Worm (Caenorhabditis elegans) whole organism, L4/young adult: ENCODE measurements around the gene F58B3.6.

Source experiments
- W03F9.2 ChIP-seq: fragments of 150-350 bp; optimal IDR thresholded peaks from 2 replicates; lab custom pipeline; 2014; ENCODE audit warnings: missing biosample characterization, missing genetic modification characterization
- dao-5 ChIP-seq: sonication (generic microtip); optimal IDR thresholded peaks from 2 replicates; lab custom pipeline; 2016; ENCODE audit warnings: missing genotype, missing genetic modification characterization, moderate library complexity, missing compliant biosample characterization
- him-1 ChIP-seq: sonication (generic microtip); optimal IDR thresholded peaks from 2 replicates; lab custom pipeline; 2016; ENCODE audit warnings: missing genotype, missing genetic modification reagents, missing genetic modification characterization, missing compliant biosample characterization

F58B3.6 gene

ce11 chrIV:11623060-11623459, 13.4 kb upstream of the F58B3.6 start, which contains the start of gene lys-4:
Gene lys-4 (minus strand): TSS chrIV:11623174.
- no peak for TF ChIP-seq W03F9.2 (tag; lab: Kevin White, UChicago)
- no peak for TF ChIP-seq dao-5
- no peak for TF ChIP-seq him-1 (tag; lab: Kevin White, UChicago)

- TF ChIP-seq him-1 (tag; lab: Kevin White, UChicago) = no peak
- TF ChIP-seq dao-5 = no peak
- no peak for TF ChIP-seq W03F9.2 (tag; lab: Kevin White, UChicago)
These were observed 12.6 kb upstream of the F58B3.6 start for ce11 chrIV:11623759-11624287.

- TF ChIP-seq W03F9.2 (tag; lab: Kevin White, UChicago) (no peak), him-1 (tag; lab: Kevin White, UChicago) (no peak), dao-5 (no peak)
These were observed 11.0 kb upstream of the F58B3.6 start, which contains the start of gene lys-5 for ce11 chrIV:11625482-11625881. Gene lys-5 (minus strand): TSS chrIV:11625582.

DNA sequence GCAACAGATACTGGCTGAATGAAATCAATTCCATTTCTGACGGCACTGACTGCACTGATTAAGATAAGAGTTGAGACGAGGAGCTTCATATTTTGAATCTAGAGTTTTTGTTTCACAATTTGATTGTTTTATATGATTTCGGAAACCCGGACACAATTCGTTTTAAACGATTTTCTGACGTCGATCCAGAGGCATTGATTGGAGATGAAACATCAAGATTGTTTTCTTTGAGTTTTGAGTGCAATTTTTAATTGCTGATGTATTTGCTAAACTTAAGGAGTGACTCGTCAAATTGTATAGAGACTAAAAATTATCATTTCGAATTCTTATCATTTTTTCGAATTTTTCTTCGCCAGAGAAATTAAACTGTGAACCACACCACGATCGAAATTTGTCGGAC, 8.6 kb upstream of the F58B3.6 start, which contains the start of gene lys-6:
TSS of gene lys-6 (minus strand) at position 101 of the 400 bp plus-strand sequence.
- no peak for TF ChIP-seq W03F9.2 (tag; lab: Kevin White, UChicago)
- no peak for TF ChIP-seq him-1 (tag; lab: Kevin White, UChicago)
- TF ChIP-seq dao-5 = no peak

DNA sequence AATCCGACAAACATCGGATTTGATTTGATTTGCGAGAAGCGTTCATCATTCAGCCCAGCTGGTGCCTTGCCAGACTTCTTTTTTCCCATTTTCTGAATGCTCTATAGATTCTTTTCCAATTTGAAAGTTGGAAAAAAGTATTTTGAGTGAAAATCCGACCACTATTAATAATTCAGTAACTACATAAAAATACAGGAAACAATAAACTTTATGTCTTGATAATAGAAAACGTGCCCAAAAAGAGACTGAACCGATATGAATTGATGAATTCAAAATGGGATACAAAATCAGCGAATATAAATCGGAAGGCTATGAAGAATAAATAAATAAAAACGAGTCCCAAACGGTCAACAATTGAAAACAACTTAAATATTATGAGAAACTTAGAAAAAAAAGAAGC, 4.7 kb upstream of the F58B3.6 start, which contains the start of gene F58B3.4:
TSS of gene F58B3.4 (minus strand) at position 101 of the 400 bp plus-strand sequence.
- TF ChIP-seq W03F9.2 (tag; lab: Kevin White, UChicago) (no peak), him-1 (tag; lab: Kevin White, UChicago) (no peak), dao-5 (no peak)

ce11 chrIV:11635437-11636408, 725 bp upstream of the F58B3.6 start, which contains the start of gene mars-1:
Gene mars-1 (minus strand): TSS chrIV:11635487.
- TF ChIP-seq dao-5 = no peak
- peak; percentile 66 for TF ChIP-seq W03F9.2 (tag; lab: Kevin White, UChicago)

DNA sequence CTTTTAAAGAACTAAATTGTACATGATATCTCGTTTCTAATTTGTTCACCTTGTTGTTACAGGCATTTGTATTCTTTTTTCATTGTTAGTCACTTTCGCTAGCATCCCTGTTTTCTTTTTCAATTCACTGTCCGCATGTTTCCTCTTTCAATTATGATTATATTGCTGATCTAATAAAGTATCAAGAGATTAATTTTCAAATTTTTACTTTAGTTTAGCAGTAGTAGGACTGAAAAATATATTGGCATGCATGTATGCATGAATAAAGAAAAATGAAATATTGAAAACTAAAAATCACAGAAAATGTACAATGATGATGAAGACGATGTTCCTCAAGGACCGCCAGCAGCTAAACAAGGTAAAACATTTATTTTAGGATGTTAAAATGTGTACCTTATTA, 1.6 kb downstream of the F58B3.6 start, which contains the start of gene rbm-17:
TSS of gene rbm-17 (plus strand) at position 301 of the 400 bp plus-strand sequence.
- no peak for TF ChIP-seq dao-5
- TF ChIP-seq W03F9.2 (tag; lab: Kevin White, UChicago) = no peak
- no peak for TF ChIP-seq him-1 (tag; lab: Kevin White, UChicago)

DNA sequence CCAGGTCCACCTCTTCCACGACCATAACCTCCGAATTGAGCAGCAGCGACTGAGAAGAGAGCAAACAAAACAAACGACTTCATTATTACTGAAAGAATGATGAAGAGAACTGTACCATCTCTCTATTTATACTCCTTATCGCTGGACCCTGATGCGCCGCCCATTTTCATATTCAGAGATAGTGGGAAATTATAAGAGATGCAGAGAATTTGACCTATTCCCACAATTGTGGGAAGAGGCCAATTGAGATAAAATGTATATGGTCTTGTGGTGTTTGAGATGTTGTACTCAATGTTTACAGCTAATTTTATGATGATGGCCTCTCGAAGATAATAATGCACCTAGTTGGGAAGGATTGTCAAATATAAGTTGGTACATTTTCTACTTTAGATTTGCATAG, 4.5 kb downstream of the F58B3.6 start, which contains the start of gene ttr-50:
TSS of gene ttr-50 (minus strand) at position 101 of the 400 bp plus-strand sequence.
- TF ChIP-seq W03F9.2 (tag; lab: Kevin White, UChicago) (no peak), him-1 (tag; lab: Kevin White, UChicago) (no peak), dao-5 (no peak)

DNA sequence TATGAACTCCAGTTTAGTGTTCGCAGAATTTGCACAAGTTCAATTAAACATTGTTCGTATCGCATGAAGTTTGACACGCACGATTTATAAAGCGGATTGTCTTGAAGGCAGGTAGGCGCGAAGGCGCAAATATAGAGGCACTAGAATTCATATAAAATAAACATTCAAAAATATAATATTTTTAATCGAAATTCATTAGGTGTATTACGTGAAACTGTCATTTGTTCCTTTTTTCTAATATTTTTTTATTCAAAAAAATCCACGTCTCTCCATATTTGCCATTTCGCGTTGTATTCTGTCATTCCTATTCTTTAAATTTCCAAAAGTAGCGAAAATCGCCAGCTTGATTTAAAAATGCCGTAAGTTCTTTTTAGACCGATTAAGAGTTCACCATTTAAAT, 5.4 kb downstream of the F58B3.6 start, which contains the start of gene ZK809.1:
TSS of gene ZK809.1 (plus strand) at position 301 of the 400 bp plus-strand sequence.
- TF ChIP-seq dao-5 (no peak), W03F9.2 (tag; lab: Kevin White, UChicago) (no peak), him-1 (tag; lab: Kevin White, UChicago) (no peak)

DNA sequence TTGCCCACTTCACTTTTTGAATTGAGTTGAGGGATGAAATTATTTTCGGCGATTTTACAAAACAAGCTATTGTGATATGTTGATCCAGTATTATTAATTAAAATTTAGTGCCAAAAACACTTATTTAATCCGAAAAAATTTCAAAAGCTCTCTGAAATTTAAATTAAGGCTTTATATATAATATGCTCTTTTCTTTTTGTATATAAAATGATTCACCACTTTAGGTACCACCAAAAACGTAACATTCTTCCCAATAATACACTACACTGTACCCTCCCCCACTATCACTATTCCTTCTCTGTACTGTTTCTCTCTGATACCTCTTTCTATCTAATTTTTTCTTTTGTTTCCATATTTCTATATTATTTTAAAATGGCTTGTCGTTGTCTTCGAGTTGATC, 7.4 kb downstream of the F58B3.6 start, which contains the start of gene prx-2:
TSS of gene prx-2 (plus strand) at position 301 of the 400 bp plus-strand sequence.
- TF ChIP-seq him-1 (tag; lab: Kevin White, UChicago) = no peak
- TF ChIP-seq W03F9.2 (tag; lab: Kevin White, UChicago) = no peak
- no peak for TF ChIP-seq dao-5

ce11 chrIV:11644705-11645104, 8.3 kb downstream of the F58B3.6 start:
- TF ChIP-seq him-1 (tag; lab: Kevin White, UChicago) = no peak
- TF ChIP-seq W03F9.2 (tag; lab: Kevin White, UChicago) = no peak
- no peak for TF ChIP-seq dao-5

ce11 chrIV:11645354-11645753, 8.9 kb downstream of the F58B3.6 start:
- TF ChIP-seq dao-5 (no peak), him-1 (tag; lab: Kevin White, UChicago) (no peak), W03F9.2 (tag; lab: Kevin White, UChicago) (no peak)

DNA sequence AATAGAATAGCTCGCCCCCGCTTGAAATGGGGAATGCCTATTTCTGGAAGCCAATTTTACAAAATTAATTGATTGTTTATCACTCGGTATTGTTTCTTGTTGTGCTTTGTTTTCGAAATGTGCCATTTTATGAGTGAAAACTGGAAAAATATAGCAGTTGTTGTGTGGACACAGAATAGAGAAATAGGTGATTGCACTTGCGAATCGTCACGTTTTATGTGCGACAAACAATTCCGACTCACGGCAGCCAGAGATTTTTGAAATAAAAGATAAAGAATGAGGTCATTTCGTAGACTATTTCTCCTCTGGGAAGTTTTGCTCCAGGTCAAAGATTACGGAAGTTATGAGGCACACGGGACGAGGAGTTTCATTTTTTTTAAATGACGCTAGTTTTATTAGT, 10.5 kb downstream of the F58B3.6 start:
- TF ChIP-seq dao-5 (no peak), W03F9.2 (tag; lab: Kevin White, UChicago) (no peak), him-1 (tag; lab: Kevin White, UChicago) (no peak)
